Worm (Caenorhabditis elegans): ENCODE measurements around the gene F21G4.6.
A peak's percentile ranks its signal among the peaks of the same experiment; 100 is the strongest.

DNA sequence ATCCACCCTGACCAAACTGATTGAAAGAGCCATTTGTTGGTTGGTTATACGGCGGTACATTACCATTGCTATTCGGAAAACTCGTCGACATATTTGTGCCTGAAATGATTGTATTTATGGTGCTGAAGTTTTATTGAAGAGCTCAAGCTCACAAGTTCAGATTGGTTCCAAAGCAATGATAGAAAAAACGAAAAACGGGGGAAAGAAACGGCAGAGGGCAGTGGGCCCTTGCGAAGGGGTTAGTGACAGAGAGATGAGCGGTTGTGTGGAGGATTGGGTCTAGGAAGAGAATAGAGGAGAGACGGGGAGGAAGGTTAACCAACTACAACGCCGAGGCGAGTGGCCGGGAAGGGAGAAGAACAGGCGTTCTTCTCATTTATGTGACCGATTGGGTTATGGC lies 14.1 kb upstream of the F21G4.6 start, which contains the start of gene nra-3:
- TF ChIP-seq efl-1 (optimal IDR thresholded peaks at IDR 0.05) (no peak), efl-1 (GFP tag; optimal IDR thresholded peaks at IDR 0.05 in 1 of 2) (no peak), nhr-11 (tag; optimal IDR thresholded peaks at IDR 0.05) (no peak), snpc-4 (tag; optimal IDR thresholded peaks at IDR 0.05) (no peak), ceh-82 (tag; optimal IDR thresholded peaks at IDR 0.05) (no peak), nhr-28 (tag; optimal IDR thresholded peaks at IDR 0.05) (no peak), unc-130 (tag; optimal IDR thresholded peaks at IDR 0.05) (no peak), ztf-11 (tag; optimal IDR thresholded peaks at IDR 0.05) (no peak), lin-14 (GFP tag; optimal IDR thresholded peaks at IDR 0.05) (peak; percentile 16), nhr-77 (tag; optimal IDR thresholded peaks at IDR 0.05) (no peak), ceh-88 (GFP tag; IDR thresholded peaks at IDR 0.05) (no peak)
